Worm (Caenorhabditis elegans) whole organism, early embryonic: ENCODE measurements around the gene nprl-3.

Experiments
- B0310.2 ChIP-seq: sonication (generic microtip); optimal IDR thresholded peaks from 2 replicates; lab custom pipeline; 2016; ENCODE audit warnings: mild to moderate bottlenecking, missing genetic modification characterization, missing compliant biosample characterization
- F13C5.2 ChIP-seq: sonication (generic microtip); optimal IDR thresholded peaks from 2 replicates; lab custom pipeline; 2017; ENCODE audit warnings: mild to moderate bottlenecking, missing genetic modification characterization, inconsistent platforms, missing compliant biosample characterization
- ama-1 ChIP-seq: fragments of 150-350 bp; optimal IDR thresholded peaks from 2 replicates; lab custom pipeline; 2014
- ceh-36 ChIP-seq: sonication (generic microtip); optimal IDR thresholded peaks from 2 replicates; lab custom pipeline; 2016; ENCODE audit warnings: missing genetic modification characterization, inconsistent platforms, missing compliant biosample characterization
- hmg-4 ChIP-seq: fragments of 200-800 bp; sonication (Bioruptor generic); optimal IDR thresholded peaks from 2 replicates; lab custom pipeline; 2018; ENCODE audit warnings: mild to moderate bottlenecking, missing genetic modification characterization, missing compliant biosample characterization
- hnd-1 ChIP-seq: sonication (generic microtip); optimal IDR thresholded peaks from 2 replicates; lab custom pipeline; 2016; ENCODE audit warnings: missing genetic modification characterization, missing compliant biosample characterization
- pes-1 ChIP-seq: fragments of 200-800 bp; sonication (Bioruptor generic); IDR thresholded peaks from 2 replicates; pipeline ENCODE4 v1.3.6; 2022; ENCODE audit warnings: missing genetic modification reagents, missing genetic modification characterization, missing compliant biosample characterization
- sea-1 ChIP-seq: fragments of 200-800 bp; sonication (Bioruptor generic); conservative IDR thresholded peaks from 2 replicates; pipeline ENCODE4 v1.3.6; 2022; ENCODE audit warnings: missing genetic modification characterization, missing compliant biosample characterization
- tbx-11 ChIP-seq: fragments of 200-800 bp; sonication (Bioruptor generic); IDR thresholded peaks from 2 replicates; pipeline ENCODE4 v1.3.6; 2022; ENCODE audit warnings: missing genetic modification characterization, missing compliant biosample characterization
- tbx-37 ChIP-seq: fragments of 200-800 bp; sonication (Bioruptor generic); conservative IDR thresholded peaks from 2 replicates; pipeline ENCODE4 v1.3.6; 2022; ENCODE audit warnings: missing genetic modification reagents, missing genetic modification characterization, missing compliant biosample characterization

DNA sequence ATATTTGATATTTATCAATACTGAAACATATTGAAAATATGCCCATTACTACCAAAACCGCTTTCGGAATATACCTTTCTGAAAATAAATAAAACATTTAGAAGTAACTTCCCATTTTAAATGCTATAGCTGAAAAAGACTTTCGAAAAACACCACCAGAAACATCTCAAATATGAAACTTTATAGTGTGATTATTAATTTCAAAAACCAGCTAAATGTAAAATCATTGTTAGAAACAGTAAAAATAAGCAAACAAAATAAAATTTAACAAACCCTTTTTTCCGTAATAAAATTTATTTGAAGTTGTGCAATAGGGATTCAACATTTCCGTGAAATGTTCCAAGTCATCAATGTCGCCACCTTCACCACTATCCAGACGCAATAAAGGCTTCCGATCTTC lies 29.3 kb upstream of the nprl-3 start, which contains the start of the genes K07H8.5 and K07H8.8:
- TF ChIP-seq tbx-37 (no peak), ama-1 (no peak), hnd-1 (tag; lab: Kevin White, UChicago) (no peak), pes-1 (GFP tag; lab: Robert Waterston, UW) (no peak), sea-1 (GFP tag; lab: Robert Waterston, UW) (no peak), ceh-36 (tag; lab: Kevin White, UChicago) (no peak), hmg-4 (no peak), tbx-11 (GFP tag; lab: Robert Waterston, UW) (no peak), B0310.2 (tag; lab: Kevin White, UChicago) (no peak), F13C5.2 (tag; lab: Kevin White, UChicago) (no peak)
